Worm (Caenorhabditis elegans): ENCODE results near the gene srt-48.
A peak's percentile ranks its signal among the peaks of the same experiment; 100 is the strongest.

Gene srt-48

ce11 chrIV:15036974-15037373 lies 31.7 kb downstream of the srt-48 start, which contains the start of gene eef-1B.2 (continued):
- TF ChIP-seq mes-2 (tag; optimal IDR thresholded peaks at IDR 0.05; ENCODE audit: poor library complexity, severe bottlenecking) (peak; percentile 80), nhr-10 (tag; optimal IDR thresholded peaks at IDR 0.05) (no peak), rbr-2 (tag; optimal IDR thresholded peaks at IDR 0.05) (peak; percentile 27), mdl-1 (tag; optimal IDR thresholded peaks at IDR 0.05) (peak in 1 of 2 experiments; percentile 21), aha-1 (tag) (peak; percentile 97), tra-1 (GFP tag; IDR thresholded peaks at IDR 0.05) (no peak), ztf-11 (tag; optimal IDR thresholded peaks at IDR 0.05) (no peak), php-3 (GFP tag; IDR thresholded peaks at IDR 0.05) (no peak), hlh-11 (tag; optimal IDR thresholded peaks at IDR 0.05) (peak; percentile 8), nhr-6 (tag; optimal IDR thresholded peaks at IDR 0.05) (peak; percentile 51), Y105C5A.15 (GFP tag; IDR thresholded peaks at IDR 0.05) (no peak), lin-15B (tag; optimal IDR thresholded peaks at IDR 0.05) (no peak), hlh-30 (tag; optimal IDR thresholded peaks at IDR 0.05; ENCODE audit: insufficient read depth) (peak; percentile 76), ceh-28 (tag; optimal IDR thresholded peaks at IDR 0.05) (no peak), nhr-77 (tag; optimal IDR thresholded peaks at IDR 0.05) (peak; percentile 11), hmg-1.1 (GFP tag; IDR thresholded peaks at IDR 0.05) (0 out of 2 replicates have a peak, but pooled peaks have one; percentile 7), lsy-2 (tag; optimal IDR thresholded peaks at IDR 0.05) (peak in 1 of 2 experiments; percentile 87), lin-38 (GFP tag; IDR thresholded peaks at IDR 0.05) (peak; percentile 50), mxl-3 (GFP tag; optimal IDR thresholded peaks at IDR 0.05) (no peak), dmd-8 (GFP tag; IDR thresholded peaks at IDR 0.05) (no peak), F44E2.7 (GFP tag; IDR thresholded peaks at IDR 0.05) (no peak), fos-1 (tag; optimal IDR thresholded peaks at IDR 0.05) (no peak), nhr-11 (tag; optimal IDR thresholded peaks at IDR 0.05) (peak; percentile 23), R02D3.7 (tag; optimal IDR thresholded peaks at IDR 0.05) (no peak)

- TF ChIP-seq snpc-1.2 (GFP tag; IDR thresholded peaks at IDR 0.05) (0 out of 2 replicates have a peak, but pooled peaks have one; percentile 13), skn-1 (tag; optimal IDR thresholded peaks at IDR 0.05) (no peak)
These were observed 39.2 kb downstream of the srt-48 start for ce11 chrIV:15029565-15029964.

DNA sequence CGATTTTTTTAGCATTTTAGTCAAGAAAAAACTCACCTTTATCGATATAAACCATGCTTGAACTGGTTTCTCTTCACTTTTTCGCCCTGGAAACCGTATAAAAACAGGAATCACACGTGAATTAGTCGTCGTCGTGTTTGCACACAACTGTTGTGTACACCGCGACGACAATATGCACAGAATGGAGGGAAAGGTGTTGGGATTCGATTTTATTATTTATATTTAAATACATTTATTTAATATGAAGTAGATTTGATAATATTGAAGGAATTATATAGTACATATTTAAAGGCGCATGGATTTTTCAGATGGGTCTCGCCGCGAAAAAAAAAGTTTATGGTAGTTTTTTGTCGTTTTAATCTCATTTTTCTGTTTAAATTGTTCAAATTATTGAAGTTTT lies 39.8 kb downstream of the srt-48 start, which contains the start of gene Y41E3.8:
Gene Y41E3.8 (minus strand): TSS at position 88 of the 400 bp plus-strand sequence.
- TF ChIP-seq snpc-1.2 (GFP tag; IDR thresholded peaks at IDR 0.05): peak; percentile 41; the same call in 1 of the 2 replicates
- peak; percentile 36; the same call in 1 of the 2 replicates for TF ChIP-seq lin-38 (GFP tag; IDR thresholded peaks at IDR 0.05)
- TF ChIP-seq daf-16 (GFP tag; optimal IDR thresholded peaks at IDR 0.05): no peak
- TF ChIP-seq daf-16 (tag; optimal IDR thresholded peaks at IDR 0.05): peak; percentile 55
- peak; percentile 40 for TF ChIP-seq mxl-3 (GFP tag; optimal IDR thresholded peaks at IDR 0.05)
- peak; percentile 49 for TF ChIP-seq ama-1 (optimal IDR thresholded peaks at IDR 0.05)
- TF ChIP-seq ztf-7 (tag; optimal IDR thresholded peaks at IDR 0.05): peak; percentile 14
- TF ChIP-seq lsy-2 (tag; optimal IDR thresholded peaks at IDR 0.05): peak in 1 of 2 experiments; percentile 65
- no peak for TF ChIP-seq R02D3.7 (tag; optimal IDR thresholded peaks at IDR 0.05)
- TF ChIP-seq dpl-1 (GFP tag; optimal IDR thresholded peaks at IDR 0.05): peak; percentile 74
- no peak for TF ChIP-seq ztf-11 (tag; optimal IDR thresholded peaks at IDR 0.05)
- TF ChIP-seq dve-1 (tag; optimal IDR thresholded peaks at IDR 0.05; ENCODE audit: insufficient read depth): peak; percentile 32
- peak; percentile 81 for TF ChIP-seq hlh-30 (tag; optimal IDR thresholded peaks at IDR 0.05; ENCODE audit: insufficient read depth)
- peak; percentile 44; the same call in 1 of the 2 replicates for TF ChIP-seq hmg-1.1 (GFP tag; IDR thresholded peaks at IDR 0.05)
- TF ChIP-seq ZK546.5 (tag; optimal IDR thresholded peaks at IDR 0.05): no peak
- TF ChIP-seq mes-2 (tag; optimal IDR thresholded peaks at IDR 0.05; ENCODE audit: poor library complexity, severe bottlenecking): peak; percentile 76

DNA sequence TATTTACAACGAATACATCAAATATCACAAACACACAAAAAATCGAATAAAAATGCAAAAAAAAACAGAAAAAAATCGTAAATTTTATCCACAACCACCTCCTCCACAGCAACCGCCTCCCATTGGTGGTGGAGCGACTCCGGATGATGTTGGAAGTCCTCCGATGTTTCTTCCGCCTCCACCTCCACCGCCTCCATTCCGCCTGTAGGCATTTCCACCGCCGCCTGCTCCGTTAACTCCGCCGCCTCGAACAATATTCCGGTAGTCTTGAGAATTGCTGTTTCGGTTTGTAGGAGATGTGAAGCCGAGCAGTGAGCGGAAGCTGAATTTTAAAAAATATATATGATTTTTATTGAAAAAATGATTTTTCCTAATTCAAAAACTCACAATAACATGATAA lies 40.3 kb downstream of the srt-48 start:
- TF ChIP-seq nhr-48 (tag; optimal IDR thresholded peaks at IDR 0.05) (no peak), set-16 (GFP tag; IDR thresholded peaks at IDR 0.05) (peak; percentile 64)

Measured in whole organism, L4 larva.